Fruit fly (Drosophila melanogaster) Kc167 (cell line): ENCODE measurements around the gene polybromo.

Experiments used
- h ChIP-seq: fragments of >200 bp; optimal IDR thresholded peaks from 3 replicates; lab custom pipeline; 2018; ENCODE audit warnings: missing external identifiers
- insv ChIP-seq: fragments of >200 bp; optimal IDR thresholded peaks from 3 replicates; lab custom pipeline; 2018; ENCODE audit warnings: missing external identifiers
- psq ChIP-seq: fragments of >200 bp; optimal IDR thresholded peaks from 2 replicates; lab custom pipeline; 2017; ENCODE audit warnings: missing external identifiers
- ttk ChIP-seq: sonication (Bioruptor generic); optimal IDR thresholded peaks from 2 replicates; lab custom pipeline; 2017; ENCODE audit warnings: missing external identifiers

DNA sequence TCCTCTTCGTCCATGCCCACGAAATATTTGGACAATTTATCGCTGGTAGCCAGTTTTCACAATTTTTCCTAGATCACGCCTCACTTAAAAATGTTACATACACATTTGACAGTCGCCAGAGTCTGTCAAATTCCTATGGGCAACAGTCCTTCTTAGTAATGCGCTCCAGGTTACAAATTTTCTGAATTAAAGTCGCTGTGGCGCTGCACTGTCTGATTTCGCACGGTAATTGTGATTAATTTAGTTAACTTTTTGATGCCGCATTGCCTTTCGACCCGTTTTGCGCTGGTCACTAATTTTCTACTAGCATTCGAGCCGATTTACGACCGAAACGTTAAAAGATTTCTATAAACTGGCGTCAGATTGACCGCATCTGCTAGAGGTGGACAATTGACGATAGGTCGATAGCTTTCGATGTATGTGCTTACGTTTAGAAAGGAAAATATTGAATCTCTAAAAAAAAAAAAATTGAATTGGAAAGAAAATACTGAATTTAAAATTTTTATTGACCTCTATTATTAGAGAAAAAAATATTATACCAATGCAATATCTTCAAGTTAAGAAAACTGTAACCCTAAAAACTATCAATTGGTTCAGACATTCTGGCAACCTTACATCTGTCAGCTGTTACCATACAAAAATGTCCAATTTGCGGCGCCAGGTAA lies 8.7 kb upstream of the polybromo start, which contains the start of the genes lili and CG34150:
- TF ChIP-seq psq (lab: Kevin White, UChicago) (no peak), ttk (no peak), insv (no peak), h (lab: Kevin White, UChicago) (no peak)
